Worm (Caenorhabditis elegans) whole organism, late embryonic: ENCODE data around the gene unc-79.

Source experiments
- C08G9.2 ChIP-seq: sonication (generic microtip); optimal IDR thresholded peaks from 2 replicates; lab custom pipeline; 2016; ENCODE audit warnings: mild to moderate bottlenecking, missing genetic modification characterization, moderate library complexity, missing compliant biosample characterization
- F13H6.1 ChIP-seq: sonication (generic microtip); optimal IDR thresholded peaks from 2 replicates; lab custom pipeline; 2016; ENCODE audit warnings: missing genetic modification characterization, missing compliant biosample characterization
- K02D7.2 ChIP-seq: sonication (generic microtip); optimal IDR thresholded peaks from 2 replicates; lab custom pipeline; 2017; ENCODE audit warnings: mild to moderate bottlenecking, missing genetic modification characterization, missing compliant biosample characterization
- T23F11.4 ChIP-seq: fragments of 200-800 bp; sonication (Bioruptor generic); optimal IDR thresholded peaks from 2 replicates; lab custom pipeline; 2018; ENCODE audit warnings: mild to moderate bottlenecking, missing genetic modification characterization, missing compliant biosample characterization
- Y22D7AL.16 ChIP-seq: sonication (generic microtip); optimal IDR thresholded peaks from 2 replicates; lab custom pipeline; 2016; ENCODE audit warnings: missing genetic modification characterization, missing compliant biosample characterization
- ahr-1 ChIP-seq: sonication (generic microtip); optimal IDR thresholded peaks from 2 replicates; lab custom pipeline; 2016; ENCODE audit warnings: missing genetic modification characterization, missing compliant biosample characterization
- ama-1 ChIP-seq: fragments of 150-350 bp; optimal IDR thresholded peaks from 2 replicates; lab custom pipeline; 2014
- ceh-18 ChIP-seq: sonication (generic microtip); optimal IDR thresholded peaks from 2 replicates; lab custom pipeline; 2016; ENCODE audit warnings: missing genetic modification characterization, missing compliant biosample characterization
- ceh-19 ChIP-seq: fragments of 200-800 bp; sonication (Bioruptor generic); optimal IDR thresholded peaks from 2 replicates; lab custom pipeline; 2018; ENCODE audit warnings: mild to moderate bottlenecking, missing genetic modification characterization, missing compliant biosample characterization
- ceh-2 ChIP-seq: sonication (generic microtip); optimal IDR thresholded peaks from 2 replicates; lab custom pipeline; 2016; ENCODE audit warnings: missing genotype, missing genetic modification characterization, missing compliant biosample characterization
- ceh-22 ChIP-seq: sonication (generic microtip); optimal IDR thresholded peaks from 2 replicates; lab custom pipeline; 2017; ENCODE audit warnings: missing biosample characterization, missing genetic modification characterization
- ceh-24 ChIP-seq: sonication (generic microtip); optimal IDR thresholded peaks from 2 replicates; lab custom pipeline; 2016; ENCODE audit warnings: mild to moderate bottlenecking, missing genetic modification characterization, missing compliant biosample characterization
- ceh-48 ChIP-seq: sonication (generic microtip); optimal IDR thresholded peaks from 2 replicates; lab custom pipeline; 2016; ENCODE audit warnings: missing genetic modification characterization, inconsistent platforms, missing compliant biosample characterization
- ceh-6 ChIP-seq: fragments of 200-800 bp; sonication (Bioruptor generic); optimal IDR thresholded peaks from 2 replicates; lab custom pipeline; 2018; ENCODE audit warnings: mild to moderate bottlenecking, missing genetic modification characterization, missing compliant biosample characterization
- ceh-9 ChIP-seq: sonication (generic microtip); optimal IDR thresholded peaks from 2 replicates; lab custom pipeline; 2016; ENCODE audit warnings: mild to moderate bottlenecking, missing genetic modification characterization, inconsistent platforms, missing compliant biosample characterization
- dmd-4 ChIP-seq: sonication (generic microtip); optimal IDR thresholded peaks from 2 replicates; lab custom pipeline; 2016; ENCODE audit warnings: borderline replicate concordance, missing genetic modification characterization, missing compliant biosample characterization
- dve-1 ChIP-seq: sonication (generic microtip); optimal IDR thresholded peaks from 2 replicates; lab custom pipeline; 2017; ENCODE audit warnings: antibody characterized with exemption, mild to moderate bottlenecking, missing genetic modification characterization, missing compliant biosample characterization
- fkh-10 ChIP-seq: fragments of 150-350 bp; optimal IDR thresholded peaks from 2 replicates; lab custom pipeline; 2014; ENCODE audit warnings: missing biosample characterization, missing genetic modification reagents, missing genetic modification characterization
- gmeb-2 ChIP-seq: sonication (generic microtip); optimal IDR thresholded peaks from 2 replicates; lab custom pipeline; 2016; ENCODE audit warnings: missing genetic modification characterization, inconsistent platforms, missing compliant biosample characterization
- hlh-13 ChIP-seq: fragments of 200-800 bp; sonication (Bioruptor generic); optimal IDR thresholded peaks from 2 replicates; lab custom pipeline; 2018; ENCODE audit warnings: mild to moderate bottlenecking, missing genetic modification characterization, missing compliant biosample characterization
- hlh-15 ChIP-seq: sonication (generic microtip); optimal IDR thresholded peaks from 2 replicates; lab custom pipeline; 2016; ENCODE audit warnings: missing genetic modification characterization, missing compliant biosample characterization
- hlh-6 ChIP-seq: sonication (generic microtip); optimal IDR thresholded peaks from 2 replicates; lab custom pipeline; 2016; ENCODE audit warnings: missing genotype, missing genetic modification characterization, missing compliant biosample characterization
- hlh-8 ChIP-seq: sonication (generic microtip); optimal IDR thresholded peaks from 2 replicates; lab custom pipeline; 2016; ENCODE audit warnings: missing genotype, missing genetic modification characterization, missing compliant biosample characterization
- lim-6 ChIP-seq: sonication (generic microtip); optimal IDR thresholded peaks from 2 replicates; lab custom pipeline; 2016; ENCODE audit warnings: missing genetic modification characterization, missing compliant biosample characterization
- mec-3 ChIP-seq: sonication (generic microtip); optimal IDR thresholded peaks from 2 replicates; lab custom pipeline; 2016; ENCODE audit warnings: borderline replicate concordance, missing genetic modification characterization, missing compliant biosample characterization
- nfya-1 ChIP-seq: sonication (generic microtip); optimal IDR thresholded peaks from 2 replicates; lab custom pipeline; 2017; ENCODE audit warnings: missing genetic modification characterization, mild to moderate bottlenecking, missing compliant biosample characterization, antibody characterized with exemption, moderate library complexity
- npax-4 ChIP-seq: sonication (generic microtip); optimal IDR thresholded peaks from 2 replicates; lab custom pipeline; 2016; ENCODE audit warnings: missing genetic modification characterization, missing compliant biosample characterization
- odd-2 ChIP-seq: sonication (generic microtip); optimal IDR thresholded peaks from 2 replicates; lab custom pipeline; 2017; ENCODE audit warnings: antibody characterized with exemption, mild to moderate bottlenecking, missing genetic modification characterization, missing compliant biosample characterization
- pag-3 ChIP-seq: sonication (generic microtip); optimal IDR thresholded peaks from 2 replicates; lab custom pipeline; 2016; ENCODE audit warnings: missing compliant biosample characterization, missing genetic modification characterization, borderline replicate concordance
- pat-9 ChIP-seq: fragments of 200-800 bp; sonication (Bioruptor generic); optimal IDR thresholded peaks from 2 replicates; lab custom pipeline; 2018; ENCODE audit warnings: mild to moderate bottlenecking, missing genetic modification characterization, moderate library complexity, missing compliant biosample characterization
- pqm-1 ChIP-seq: sonication (generic microtip); optimal IDR thresholded peaks from 2 replicates; lab custom pipeline; 2016; ENCODE audit warnings: missing genetic modification characterization, missing compliant biosample characterization
- rnt-1 ChIP-seq: sonication (generic microtip); optimal IDR thresholded peaks from 2 replicates; lab custom pipeline; 2016; ENCODE audit warnings: missing genetic modification characterization, missing compliant biosample characterization
- sox-4 ChIP-seq: sonication (generic microtip); optimal IDR thresholded peaks from 2 replicates; lab custom pipeline; 2017; ENCODE audit warnings: mild to moderate bottlenecking, missing genetic modification characterization, inconsistent platforms, missing compliant biosample characterization
- unc-3 ChIP-seq, 2 experiments: fragments of 200-800 bp in 1 of 2; sonication (Bioruptor generic) in 1 of 2; sonication (generic microtip) in 1 of 2; conservative IDR thresholded peaks in 1 of 2; optimal IDR thresholded peaks in 1 of 2; 2 replicates each; pipeline versions ENCODE4 v1.3.6 to Lab custom; 2016 to 2022; ENCODE audit warnings: missing compliant biosample characterization in 2 of 2, missing genetic modification characterization in 2 of 2, missing genetic modification reagents in 1 of 2
- unc-42 ChIP-seq: sonication (generic microtip); optimal IDR thresholded peaks from 2 replicates; lab custom pipeline; 2016; ENCODE audit warnings: missing genotype, missing genetic modification characterization, missing compliant biosample characterization
- unc-55 ChIP-seq: sonication (generic microtip); optimal IDR thresholded peaks from 2 replicates; lab custom pipeline; 2017; ENCODE audit warnings: missing biosample characterization, missing genetic modification reagents, missing genetic modification characterization
- zip-5 ChIP-seq: sonication (generic microtip); optimal IDR thresholded peaks from 2 replicates; lab custom pipeline; 2016; ENCODE audit warnings: missing genetic modification characterization, missing compliant biosample characterization
- ztf-16 ChIP-seq: sonication (generic microtip); optimal IDR thresholded peaks from 2 replicates; lab custom pipeline; 2017; ENCODE audit warnings: missing genetic modification characterization, missing compliant biosample characterization

unc-79 gene

ce11 chrIII:4092962-4093361 lies 26.5 kb downstream of the unc-79 start:
- TF ChIP-seq gmeb-2, result no peak
- TF ChIP-seq ceh-22 (tag; lab: Kevin White, UChicago), result no peak
- TF ChIP-seq hlh-13 (GFP tag; lab: Kevin White, UChicago), result no peak
- no peak for TF ChIP-seq rnt-1 (tag; lab: Kevin White, UChicago)
- TF ChIP-seq unc-42 (tag; lab: Kevin White, UChicago), result no peak
- TF ChIP-seq npax-4 (tag; lab: Kevin White, UChicago), result no peak
- no peak for TF ChIP-seq pag-3

- TF ChIP-seq pat-9 (tag; lab: Kevin White, UChicago), result peak; percentile 16
- no peak for TF ChIP-seq sox-4
- no peak for TF ChIP-seq zip-5 (tag; lab: Kevin White, UChicago)
- TF ChIP-seq unc-3 (GFP tag; conservative IDR thresholded peaks at IDR 0.05; lab: Robert Waterston, UW), result no peak
- TF ChIP-seq unc-3 (tag; optimal IDR thresholded peaks at IDR 0.05; lab: Kevin White, UChicago), result no peak
These were observed 28.2 kb downstream of the unc-79 start, which contains the start of gene rnr-2 for ce11 chrIII:4094681-4095080. Gene rnr-2, minus strand, starts transcription at chrIII:4094921.

- no peak for TF ChIP-seq hlh-8 (tag; lab: Kevin White, UChicago)
- no peak for TF ChIP-seq ceh-48 (tag; lab: Kevin White, UChicago)
- TF ChIP-seq ahr-1 (tag; lab: Kevin White, UChicago), result no peak
- TF ChIP-seq lim-6 (tag; lab: Kevin White, UChicago), result no peak
- no peak for TF ChIP-seq unc-55 (GFP tag; lab: Kevin White, UChicago)
- no peak for TF ChIP-seq odd-2
- TF ChIP-seq C08G9.2, result no peak
- TF ChIP-seq F13H6.1 (tag; lab: Kevin White, UChicago), result no peak
- TF ChIP-seq K02D7.2 (tag; lab: Kevin White, UChicago), result no peak
- TF ChIP-seq ztf-16 (tag; lab: Kevin White, UChicago), result no peak
- no peak for TF ChIP-seq sox-4
- no peak for TF ChIP-seq hlh-15 (tag; lab: Kevin White, UChicago)
- TF ChIP-seq ceh-6 (GFP tag; lab: Kevin White, UChicago), result no peak
- no peak for TF ChIP-seq fkh-10
- TF ChIP-seq dmd-4 (tag; lab: Kevin White, UChicago), result no peak
- TF ChIP-seq T23F11.4 (GFP tag; lab: Kevin White, UChicago), result no peak
- no peak for TF ChIP-seq pat-9 (tag; lab: Kevin White, UChicago)
- TF ChIP-seq Y22D7AL.16 (tag; lab: Kevin White, UChicago), result no peak
- TF ChIP-seq pqm-1 (tag; lab: Kevin White, UChicago), result no peak
These were observed 29.1 kb downstream of the unc-79 start, which contains the start of gene C03C10.7 for ce11 chrIII:4095441-4096095. Gene C03C10.7, plus strand, starts transcription at chrIII:4096045.

- TF ChIP-seq ceh-2, result no peak
- TF ChIP-seq ama-1 (lab: Kevin White, UChicago), result no peak
- no peak for TF ChIP-seq ceh-19
- TF ChIP-seq dve-1 (tag; lab: Kevin White, UChicago), result no peak
- no peak for TF ChIP-seq pat-9 (tag; lab: Kevin White, UChicago)
- TF ChIP-seq ceh-48 (tag; lab: Kevin White, UChicago), result no peak
- TF ChIP-seq ahr-1 (tag; lab: Kevin White, UChicago), result no peak
- no peak for TF ChIP-seq ceh-6 (GFP tag; lab: Kevin White, UChicago)
- TF ChIP-seq hlh-13 (GFP tag; lab: Kevin White, UChicago), result no peak
- no peak for TF ChIP-seq ceh-9
- no peak for TF ChIP-seq mec-3
- no peak for TF ChIP-seq ceh-24
- TF ChIP-seq hlh-6 (tag; lab: Kevin White, UChicago), result no peak
- no peak for TF ChIP-seq ceh-18 (tag; lab: Kevin White, UChicago)
- no peak for TF ChIP-seq pag-3
- no peak for TF ChIP-seq K02D7.2 (tag; lab: Kevin White, UChicago)
- no peak for TF ChIP-seq nfya-1 (tag; lab: Kevin White, UChicago)
- TF ChIP-seq, all 69 proteins: peak for 0
These were observed 30.0 kb downstream of the unc-79 start for ce11 chrIII:4096370-4096842.
